Fruit fly (Drosophila melanogaster) whole organism, embryonic: Measurements from ENCODE around the gene CG18808.
A peak's percentile ranks its signal among the peaks of the same experiment; 100 is the strongest.

Source experiments
- Bdp1 ChIP-seq: fragments of 200-800 bp; sonication (Bioruptor generic); optimal IDR thresholded peaks from 3 replicates; lab custom pipeline; 2016; ENCODE audit warnings: missing biosample characterization, missing genetic modification characterization
- CG10147 ChIP-seq: fragments of 200-800 bp; sonication (Bioruptor generic); optimal IDR thresholded peaks from 2 replicates; lab custom pipeline; 2019; ENCODE audit warnings: missing biosample characterization, mild to moderate bottlenecking, missing genetic modification characterization, moderate library complexity
- CG10366 ChIP-seq: fragments of 200-800 bp; sonication (Bioruptor generic); IDR thresholded peaks from 2 replicates; pipeline ENCODE4 v1.3.6; 2022; ENCODE audit warnings: missing biosample characterization, missing genetic modification characterization
- CG11247 ChIP-seq: fragments of 200-800 bp; sonication (Bioruptor generic); IDR thresholded peaks from 2 replicates; pipeline ENCODE4 v1.3.6; 2022; ENCODE audit warnings: missing biosample characterization, missing genetic modification characterization
- CG14860 ChIP-seq: fragments of 200-800 bp; sonication (Bioruptor generic); IDR thresholded peaks from 3 replicates; pipeline ENCODE4 v1.3.6; 2022; ENCODE audit warnings: missing biosample characterization, missing genetic modification characterization; ENCODE audit not compliant: partially characterized antibody
- CG1603 ChIP-seq: fragments of 200-800 bp; sonication (Bioruptor generic); optimal IDR thresholded peaks from 2 replicates; lab custom pipeline; 2019; ENCODE audit warnings: missing biosample characterization, mild to moderate bottlenecking, missing genetic modification characterization, moderate library complexity
- CG17361 ChIP-seq: fragments of 200-800 bp; sonication (Bioruptor generic); IDR thresholded peaks from 3 replicates; pipeline ENCODE4 v1.3.6; 2022; ENCODE audit warnings: missing biosample characterization, missing genetic modification characterization
- CG17912 ChIP-seq: fragments of 200-800 bp; sonication (Bioruptor generic); optimal IDR thresholded peaks from 2 replicates; lab custom pipeline; 2018; ENCODE audit warnings: missing biosample characterization, mild to moderate bottlenecking, missing genetic modification characterization
- CG2120 ChIP-seq: fragments of 200-800 bp; sonication (Bioruptor generic); optimal IDR thresholded peaks from 3 replicates; lab custom pipeline; 2016; ENCODE audit warnings: missing biosample characterization, missing genetic modification characterization
- CG2199 ChIP-seq: fragments of 200-800 bp; sonication (Bioruptor generic); IDR thresholded peaks from 3 replicates; pipeline ENCODE4 v1.3.6; 2022; ENCODE audit warnings: missing biosample characterization, missing genetic modification characterization
- CG30403 ChIP-seq: fragments of 200-800 bp; sonication (Bioruptor generic); optimal IDR thresholded peaks from 3 replicates; lab custom pipeline; 2016; ENCODE audit warnings: missing biosample characterization, missing genetic modification characterization
- CG4820 ChIP-seq: fragments of 200-800 bp; sonication (Bioruptor generic); optimal IDR thresholded peaks from 3 replicates; lab custom pipeline; 2016; ENCODE audit warnings: missing biosample characterization, missing genetic modification characterization
- CG7839 ChIP-seq: fragments of 200-800 bp; sonication (Bioruptor generic); optimal IDR thresholded peaks from 3 replicates; lab custom pipeline; 2018; ENCODE audit warnings: missing biosample characterization, mild to moderate bottlenecking, missing genetic modification characterization, moderate library complexity
- CG9797 ChIP-seq: fragments of 200-800 bp; sonication (Bioruptor generic); optimal IDR thresholded peaks from 3 replicates; lab custom pipeline; 2018; ENCODE audit warnings: missing biosample characterization, mild to moderate bottlenecking, missing genetic modification characterization
- CoRest ChIP-seq: fragments of 200-800 bp; sonication (Bioruptor generic); optimal IDR thresholded peaks from 3 replicates; lab custom pipeline; 2018; ENCODE audit warnings: missing biosample characterization, mild to moderate bottlenecking, missing genetic modification characterization, moderate library complexity
- Dek ChIP-seq: fragments of 200-800 bp; sonication (Bioruptor generic); optimal IDR thresholded peaks from 3 replicates; lab custom pipeline; 2019; ENCODE audit warnings: missing biosample characterization, mild to moderate bottlenecking, missing genetic modification characterization, moderate library complexity
- Fer3 ChIP-seq: fragments of 200-800 bp; sonication (Bioruptor generic); optimal IDR thresholded peaks from 2 replicates; lab custom pipeline; 2018; ENCODE audit warnings: missing biosample characterization, mild to moderate bottlenecking, missing genetic modification characterization, moderate library complexity
- Hmr ChIP-seq: fragments of 200-800 bp; sonication (Bioruptor generic); optimal IDR thresholded peaks from 3 replicates; lab custom pipeline; 2017; ENCODE audit warnings: mild to moderate bottlenecking, missing biosample characterization, missing genetic modification reagents, missing genetic modification characterization
- Hr51 ChIP-seq, 2 experiments: fragments of 200-800 bp; sonication (Bioruptor generic); optimal IDR thresholded peaks; 2 replicates in 1 of 2; 3 replicates in 1 of 2; lab custom pipeline; 2016 to 2018; ENCODE audit warnings: missing biosample characterization in 2 of 2, missing genetic modification characterization in 2 of 2, mild to moderate bottlenecking in 1 of 2, moderate library complexity in 1 of 2
- MESR4 ChIP-seq: fragments of 200-800 bp; sonication (Bioruptor generic); optimal IDR thresholded peaks from 2 replicates; lab custom pipeline; 2018; ENCODE audit warnings: missing biosample characterization, mild to moderate bottlenecking, missing genetic modification characterization, moderate library complexity
- NfI ChIP-seq: fragments of 200-800 bp; sonication (Bioruptor generic); optimal IDR thresholded peaks from 3 replicates; lab custom pipeline; 2018; ENCODE audit warnings: missing biosample characterization, mild to moderate bottlenecking, missing genetic modification characterization, moderate library complexity
- Pdp1 ChIP-seq, 2 experiments: fragments of 200-800 bp; sonication (Bioruptor generic); optimal IDR thresholded peaks; 3 replicates each; lab custom pipeline; 2016; ENCODE audit warnings: missing biosample characterization in 2 of 2, missing genetic modification characterization in 2 of 2, mild to moderate bottlenecking in 1 of 2, moderate library complexity in 1 of 2
- Side ChIP-seq: fragments of 200-800 bp; sonication (Bioruptor generic); optimal IDR thresholded peaks from 2 replicates; lab custom pipeline; 2016; ENCODE audit warnings: missing biosample characterization, missing genetic modification characterization
- amos ChIP-seq: fragments of 200-800 bp; sonication (Bioruptor generic); IDR thresholded peaks from 2 replicates; pipeline ENCODE4 v1.3.6; 2022; ENCODE audit warnings: missing biosample characterization, missing genetic modification characterization; ENCODE audit not compliant: partially characterized antibody
- ato ChIP-seq: fragments of 200-800 bp; sonication (Bioruptor generic); IDR thresholded peaks from 2 replicates; pipeline ENCODE4 v1.3.6; 2022; ENCODE audit warnings: missing biosample characterization, missing genetic modification characterization; ENCODE audit not compliant: partially characterized antibody
- bbx ChIP-seq: fragments of 200-800 bp; sonication (Bioruptor generic); IDR thresholded peaks from 2 replicates; pipeline ENCODE4 v1.3.6; 2022; ENCODE audit warnings: missing biosample characterization, missing genetic modification characterization; ENCODE audit not compliant: partially characterized antibody
- chinmo ChIP-seq: fragments of 200-800 bp; sonication (Bioruptor generic); IDR thresholded peaks from 4 replicates; pipeline ENCODE4 v1.3.6; 2022; ENCODE audit warnings: missing biosample characterization, missing genetic modification characterization; ENCODE audit not compliant: partially characterized antibody
- ci ChIP-seq: fragments of 200-800 bp; sonication (Bioruptor generic); IDR thresholded peaks from 3 replicates; pipeline ENCODE4 v1.3.6; 2022; ENCODE audit warnings: missing biosample characterization, missing genetic modification characterization
- disco-r ChIP-seq: fragments of 200-800 bp; sonication (Bioruptor generic); optimal IDR thresholded peaks from 2 replicates; lab custom pipeline; 2016; ENCODE audit warnings: missing biosample characterization, missing genetic modification characterization
- dm ChIP-seq: fragments of 200-800 bp; sonication (Bioruptor generic); optimal IDR thresholded peaks from 3 replicates; lab custom pipeline; 2016; ENCODE audit warnings: missing biosample characterization, missing genetic modification characterization
- en ChIP-seq: fragments of 200-800 bp; sonication (Bioruptor generic); optimal IDR thresholded peaks from 2 replicates; lab custom pipeline; 2016; ENCODE audit warnings: missing biosample characterization, missing genetic modification characterization
- ewg ChIP-seq: fragments of 200-800 bp; sonication (Bioruptor generic); optimal IDR thresholded peaks from 3 replicates; lab custom pipeline; 2017; ENCODE audit warnings: mild to moderate bottlenecking, missing biosample characterization, missing genetic modification reagents, missing genetic modification characterization
- gsb ChIP-seq: fragments of 200-800 bp; sonication (Bioruptor generic); IDR thresholded peaks from 2 replicates; pipeline ENCODE4 v1.3.6; 2022; ENCODE audit warnings: missing biosample characterization, missing genetic modification characterization
- h ChIP-seq: fragments of >200 bp; optimal IDR thresholded peaks from 2 replicates; lab custom pipeline; 2017
- her ChIP-seq: fragments of 200-800 bp; sonication (Bioruptor generic); optimal IDR thresholded peaks from 2 replicates; lab custom pipeline; 2016; ENCODE audit warnings: missing biosample characterization, missing genetic modification characterization
- kay ChIP-seq: fragments of 200-800 bp; sonication (Bioruptor generic); optimal IDR thresholded peaks from 2 replicates; lab custom pipeline; 2016; ENCODE audit warnings: missing biosample characterization, missing genetic modification characterization
- ken ChIP-seq: fragments of 200-800 bp; sonication (Bioruptor generic); IDR thresholded peaks from 3 replicates; pipeline ENCODE4 v1.3.6; 2022; ENCODE audit warnings: missing biosample characterization, missing genetic modification characterization
- kni ChIP-seq: fragments of 200-800 bp; sonication (Bioruptor generic); optimal IDR thresholded peaks from 3 replicates; lab custom pipeline; 2017; ENCODE audit warnings: mild to moderate bottlenecking, missing biosample characterization, missing genetic modification reagents, missing genetic modification characterization
- lilli ChIP-seq: fragments of 200-800 bp; sonication (Bioruptor generic); optimal IDR thresholded peaks from 3 replicates; lab custom pipeline; 2016; ENCODE audit warnings: missing biosample characterization, missing genetic modification characterization
- mam ChIP-seq: fragments of 200-800 bp; sonication (Bioruptor generic); optimal IDR thresholded peaks from 3 replicates; lab custom pipeline; 2016; ENCODE audit warnings: missing biosample characterization, missing genetic modification characterization
- mirr ChIP-seq: fragments of 200-800 bp; sonication (Bioruptor generic); optimal IDR thresholded peaks from 3 replicates; lab custom pipeline; 2018; ENCODE audit warnings: missing biosample characterization, mild to moderate bottlenecking, missing genetic modification characterization
- pan ChIP-seq, 4 experiments: fragments of >200 bp in 3 of 4; fragments of 200-800 bp in 1 of 4; sonication (Bioruptor generic) in 1 of 4; optimal IDR thresholded peaks in 3 of 4; IDR thresholded peaks in 1 of 4; 2 replicates each; pipeline versions ENCODE4 v1.3.6 to Lab custom; 2017 to 2022; ENCODE audit warnings: missing biosample characterization in 2 of 4, missing genetic modification characterization in 2 of 4, mixed read lengths in 1 of 4
- pho ChIP-seq: fragments of 200-800 bp; sonication (Bioruptor generic); optimal IDR thresholded peaks from 2 replicates; lab custom pipeline; 2016; ENCODE audit warnings: missing biosample characterization, missing genetic modification characterization
- prd ChIP-seq, 3 experiments: fragments of >200 bp in 2 of 3; fragments of 200-800 bp in 1 of 3; sonication (Bioruptor generic) in 1 of 3; optimal IDR thresholded peaks in 2 of 3; IDR thresholded peaks in 1 of 3; 2 replicates in 2 of 3; 3 replicates in 1 of 3; pipeline versions ENCODE4 v1.3.6 to Lab custom; 2017 to 2022; ENCODE audit warnings: missing biosample characterization in 1 of 3, missing genetic modification characterization in 1 of 3
- rib ChIP-seq: fragments of 200-800 bp; sonication (Bioruptor generic); IDR thresholded peaks from 2 replicates; pipeline ENCODE4 v1.3.6; 2022; ENCODE audit warnings: missing biosample characterization, missing genetic modification characterization
- tna ChIP-seq: fragments of 200-800 bp; sonication (Bioruptor generic); IDR thresholded peaks from 2 replicates; pipeline ENCODE4 v1.3.6; 2022; ENCODE audit warnings: missing biosample characterization, missing genetic modification characterization; ENCODE audit not compliant: partially characterized antibody
- trem ChIP-seq: fragments of 200-800 bp; optimal IDR thresholded peaks from 3 replicates; lab custom pipeline; 2019; ENCODE audit warnings: missing biosample characterization, mild to moderate bottlenecking, missing genetic modification characterization, moderate library complexity
- zen ChIP-seq: fragments of 200-800 bp; sonication (Bioruptor generic); optimal IDR thresholded peaks from 3 replicates; lab custom pipeline; 2018; ENCODE audit warnings: missing biosample characterization, mild to moderate bottlenecking, missing genetic modification characterization, moderate library complexity

Gene CG18808

dm6 chr3L:4825584-4825983, 18.4 kb upstream of the CG18808 start, which contains the start of the genes Dhc64C and LeuRS-m (continued):
- peak; percentile 94 for TF ChIP-seq rib (GFP tag; lab: Robert Waterston, UW)
- TF ChIP-seq disco-r (GFP tag; lab: Kevin White, UChicago): no peak
- no peak for TF ChIP-seq pan (optimal IDR thresholded peaks at IDR 0.05; lab: Kevin White, UChicago)
- TF ChIP-seq pan (GFP tag; optimal IDR thresholded peaks at IDR 0.05 in 1 of 2, IDR thresholded peaks at IDR 0.05 in 1 of 2): no peak
- peak; percentile 75 for TF ChIP-seq ewg
- TF ChIP-seq Fer3 (tag; lab: Kevin White, UChicago): no peak
- TF ChIP-seq CG17361 (GFP tag; lab: Robert Waterston, UW): no peak
- TF ChIP-seq Pdp1 (GFP tag; optimal IDR thresholded peaks at IDR 0.05; lab: Kevin White, UChicago): peak in 1 of 2 experiments; percentile 97
- TF ChIP-seq dm (GFP tag; lab: Kevin White, UChicago): peak; percentile 29
- TF ChIP-seq MESR4 (GFP tag; lab: Kevin White, UChicago): peak; percentile 58
- TF ChIP-seq CG11247 (GFP tag; lab: Robert Waterston, UW): no peak
- no peak for TF ChIP-seq gsb (GFP tag; lab: Robert Waterston, UW)
- no peak for TF ChIP-seq en
- TF ChIP-seq kay (GFP tag; lab: Kevin White, UChicago): peak; percentile 48
- peak; percentile 9 for TF ChIP-seq CG17912 (GFP tag; lab: Kevin White, UChicago)
- TF ChIP-seq zen (tag; lab: Kevin White, UChicago): peak; percentile 31
- TF ChIP-seq CG1603 (tag; lab: Kevin White, UChicago): peak; percentile 88
- TF ChIP-seq mirr (GFP tag; lab: Kevin White, UChicago): peak; percentile 22
- no peak for TF ChIP-seq prd (optimal IDR thresholded peaks at IDR 0.05; lab: Kevin White, UChicago)
- TF ChIP-seq prd (GFP tag; IDR thresholded peaks at IDR 0.05; lab: Robert Waterston, UW): peak; percentile 33; the same call in 1 of the 3 replicates
- TF ChIP-seq tna (GFP tag; lab: Robert Waterston, UW): peak; percentile 40; the same call in 1 of the 2 replicates
- peak; percentile 42 for TF ChIP-seq CG9797
- TF ChIP-seq mam (GFP tag; lab: Kevin White, UChicago): peak; percentile 52
- peak; percentile 72 for TF ChIP-seq amos
- TF ChIP-seq Hmr (GFP tag; lab: Kevin White, UChicago): peak; percentile 62
- peak; percentile 2 for TF ChIP-seq Bdp1 (GFP tag; lab: Kevin White, UChicago)
- TF ChIP-seq Side: peak; percentile 56
- peak; percentile 18 for TF ChIP-seq NfI (GFP tag; lab: Kevin White, UChicago)
- TF ChIP-seq lilli (GFP tag; lab: Kevin White, UChicago): peak; percentile 63
- no peak for TF ChIP-seq Dek
- TF ChIP-seq her (GFP tag; lab: Kevin White, UChicago): no peak
- peak; percentile 41 for TF ChIP-seq pho
- no peak for TF ChIP-seq CG10366 (GFP tag; lab: Robert Waterston, UW)
- peak; percentile 39 for TF ChIP-seq CoRest
- peak; percentile 0 for TF ChIP-seq CG4820
- peak; percentile 47; the same call in 1 of the 3 replicates for TF ChIP-seq ci
- TF ChIP-seq Hr51 (GFP tag; optimal IDR thresholded peaks at IDR 0.05; lab: Kevin White, UChicago): peak in 1 of 2 experiments; percentile 3
- peak; percentile 23 for TF ChIP-seq CG10147 (GFP tag; lab: Kevin White, UChicago)
- TF ChIP-seq trem (tag; lab: Kevin White, UChicago): peak; percentile 86
- TF ChIP-seq ato (GFP tag; lab: Robert Waterston, UW): peak; percentile 46; the same call in 1 of the 2 replicates
- TF ChIP-seq h: no peak
- TF ChIP-seq CG7839 (tag; lab: Kevin White, UChicago): peak; percentile 6
- 0 out of 4 replicates have a peak, but pooled peaks have one; percentile 77 for TF ChIP-seq chinmo (GFP tag; lab: Robert Waterston, UW)
- TF ChIP-seq kni: peak; percentile 17
- TF ChIP-seq CG14860 (GFP tag; lab: Robert Waterston, UW): peak; percentile 65
- peak; percentile 27 for TF ChIP-seq CG30403 (GFP tag; lab: Kevin White, UChicago)
- peak; percentile 52; the same call in 2 of the 3 replicates for TF ChIP-seq CG2199 (GFP tag; lab: Robert Waterston, UW)
- TF ChIP-seq bbx (GFP tag; lab: Robert Waterston, UW): peak; percentile 72
- TF ChIP-seq CG2120 (GFP tag; lab: Kevin White, UChicago): peak; percentile 54
- no peak; the same call in 2 of the 3 replicates for TF ChIP-seq ken (GFP tag; lab: Robert Waterston, UW)
